Worm (Caenorhabditis elegans) whole organism, midembryonic: ENCODE data around the gene C10A4.9.

Source experiments
- cog-1 ChIP-seq: sonication (generic microtip); optimal IDR thresholded peaks from 2 replicates; lab custom pipeline; 2016; ENCODE audit warnings: missing genetic modification characterization, missing compliant biosample characterization
- klf-2 ChIP-seq: fragments of 200-800 bp; sonication (Bioruptor generic); conservative IDR thresholded peaks from 2 replicates; pipeline ENCODE4 v1.3.6; 2022; ENCODE audit warnings: missing genetic modification reagents, missing genetic modification characterization, missing compliant biosample characterization
- ztf-23 ChIP-seq: fragments of 200-800 bp; sonication (Bioruptor generic); IDR thresholded peaks from 2 replicates; pipeline ENCODE4 v1.3.6; 2022; ENCODE audit warnings: missing genetic modification reagents, missing genetic modification characterization, missing compliant biosample characterization
- ztf-29 ChIP-seq: fragments of 200-800 bp; sonication (Bioruptor generic); IDR thresholded peaks from 2 replicates; pipeline ENCODE4 v1.3.6; 2022; ENCODE audit warnings: missing genetic modification reagents, missing genetic modification characterization, missing compliant biosample characterization

DNA sequence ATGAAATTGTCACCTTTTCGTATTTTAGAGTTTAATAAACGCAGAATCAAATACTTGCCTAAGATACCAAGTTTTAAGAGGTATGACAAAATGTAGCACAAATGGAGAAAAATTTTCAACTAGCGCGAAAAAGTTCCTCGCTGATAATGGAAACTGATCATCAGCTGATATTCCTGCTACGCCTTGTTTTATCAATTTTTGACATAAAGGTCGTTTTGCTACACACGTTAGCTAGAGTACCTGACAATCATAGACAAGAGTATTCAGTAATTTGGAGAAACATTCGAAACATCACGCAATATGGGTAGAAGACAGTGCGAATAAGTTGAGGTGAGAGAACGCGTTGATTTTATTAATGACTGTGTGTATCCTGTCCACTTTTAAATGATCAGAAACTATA, 25.1 kb downstream of the C10A4.9 start:
- TF ChIP-seq ztf-23 (GFP tag; lab: Robert Waterston, UW) (no peak), ztf-29 (GFP tag; lab: Robert Waterston, UW) (no peak), cog-1 (tag; lab: Kevin White, UChicago) (no peak), klf-2 (GFP tag; lab: Robert Waterston, UW) (no peak)
